Worm (Caenorhabditis elegans) whole organism, early embryonic: ENCODE data around the gene fbxa-156.

Experiments
- B0310.2 ChIP-seq: sonication (generic microtip); optimal IDR thresholded peaks from 2 replicates; lab custom pipeline; 2016; ENCODE audit warnings: mild to moderate bottlenecking, missing genetic modification characterization, missing compliant biosample characterization
- F13C5.2 ChIP-seq: sonication (generic microtip); optimal IDR thresholded peaks from 2 replicates; lab custom pipeline; 2017; ENCODE audit warnings: mild to moderate bottlenecking, missing genetic modification characterization, inconsistent platforms, missing compliant biosample characterization
- ama-1 ChIP-seq: fragments of 150-350 bp; optimal IDR thresholded peaks from 2 replicates; lab custom pipeline; 2014
- ets-7 ChIP-seq: sonication (generic microtip); optimal IDR thresholded peaks from 2 replicates; lab custom pipeline; 2016; ENCODE audit warnings: missing genotype, missing genetic modification characterization, missing compliant biosample characterization
- flt-1 ChIP-seq: fragments of 200-800 bp; sonication (Bioruptor generic); IDR thresholded peaks from 2 replicates; pipeline ENCODE4 v1.3.6; 2022; ENCODE audit warnings: missing genetic modification characterization, missing compliant biosample characterization
- hmbx-1 ChIP-seq: sonication (generic microtip); optimal IDR thresholded peaks from 2 replicates; lab custom pipeline; 2016; ENCODE audit warnings: mild to moderate bottlenecking, missing genetic modification characterization, missing compliant biosample characterization
- hmg-4 ChIP-seq: fragments of 200-800 bp; sonication (Bioruptor generic); optimal IDR thresholded peaks from 2 replicates; lab custom pipeline; 2018; ENCODE audit warnings: mild to moderate bottlenecking, missing genetic modification characterization, missing compliant biosample characterization
- hnd-1 ChIP-seq: sonication (generic microtip); optimal IDR thresholded peaks from 2 replicates; lab custom pipeline; 2016; ENCODE audit warnings: missing genetic modification characterization, missing compliant biosample characterization
- pes-1 ChIP-seq: fragments of 200-800 bp; sonication (Bioruptor generic); IDR thresholded peaks from 2 replicates; pipeline ENCODE4 v1.3.6; 2022; ENCODE audit warnings: missing genetic modification reagents, missing genetic modification characterization, missing compliant biosample characterization
- scrt-1 ChIP-seq: fragments of 200-800 bp; sonication (Bioruptor generic); IDR thresholded peaks from 2 replicates; pipeline ENCODE4 v1.3.6; 2022; ENCODE audit warnings: missing genetic modification characterization, missing compliant biosample characterization
- tbx-11 ChIP-seq: fragments of 200-800 bp; sonication (Bioruptor generic); IDR thresholded peaks from 2 replicates; pipeline ENCODE4 v1.3.6; 2022; ENCODE audit warnings: missing genetic modification characterization, missing compliant biosample characterization
- tbx-37 ChIP-seq: fragments of 200-800 bp; sonication (Bioruptor generic); conservative IDR thresholded peaks from 2 replicates; pipeline ENCODE4 v1.3.6; 2022; ENCODE audit warnings: missing genetic modification reagents, missing genetic modification characterization, missing compliant biosample characterization
- tra-4 ChIP-seq: sonication (generic microtip); optimal IDR thresholded peaks from 2 replicates; lab custom pipeline; 2017; ENCODE audit warnings: missing genetic modification characterization, missing compliant biosample characterization

- no peak for TF ChIP-seq ama-1
- TF ChIP-seq tbx-37 (GFP tag; lab: Robert Waterston, UW) = no peak
- no peak for TF ChIP-seq flt-1 (GFP tag; lab: Robert Waterston, UW)
- no peak for TF ChIP-seq hmg-4
- no peak for TF ChIP-seq B0310.2 (tag; lab: Kevin White, UChicago)
- no peak for TF ChIP-seq scrt-1 (GFP tag; lab: Robert Waterston, UW)
- no peak for TF ChIP-seq F13C5.2 (tag; lab: Kevin White, UChicago)
- TF ChIP-seq tbx-11 (GFP tag; lab: Robert Waterston, UW) = no peak
- TF ChIP-seq pes-1 = no peak
- TF ChIP-seq tra-4 (tag; lab: Kevin White, UChicago) = no peak
- no peak for TF ChIP-seq ets-7 (tag; lab: Kevin White, UChicago)
- no peak for TF ChIP-seq hmbx-1 (tag; lab: Kevin White, UChicago)
- no peak for TF ChIP-seq hnd-1 (tag; lab: Kevin White, UChicago)
These were observed 31.5 kb upstream of the fbxa-156 start for ce11 chrV:17928128-17928527.
